Worm (Caenorhabditis elegans) whole organism, L2 larva: Measurements from ENCODE around the gene srh-85.

Source experiments
- F13H6.1 ChIP-seq: sonication (generic microtip); optimal IDR thresholded peaks from 2 replicates; lab custom pipeline; 2016; ENCODE audit warnings: missing genetic modification characterization, missing compliant biosample characterization
- ceh-82 ChIP-seq: fragments of 150-350 bp; optimal IDR thresholded peaks from 2 replicates; lab custom pipeline; 2014; ENCODE audit warnings: missing biosample characterization, missing genetic modification characterization
- elt-3 ChIP-seq: sonication (generic microtip); optimal IDR thresholded peaks from 2 replicates; lab custom pipeline; 2017; ENCODE audit warnings: missing biosample characterization, missing genetic modification characterization
- lin-13 ChIP-seq: fragments of 150-350 bp; optimal IDR thresholded peaks from 2 replicates; lab custom pipeline; 2014; ENCODE audit warnings: missing biosample characterization, missing genetic modification reagents, missing genetic modification characterization
- lsy-2 ChIP-seq, 2 experiments: fragments of 150-350 bp in 1 of 2; sonication (generic microtip) in 1 of 2; optimal IDR thresholded peaks; 2 replicates each; lab custom pipeline; 2014 to 2017; ENCODE audit warnings: missing biosample characterization in 2 of 2, missing genetic modification characterization in 2 of 2
- nhr-12 ChIP-seq: fragments of 150-350 bp; optimal IDR thresholded peaks from 2 replicates; lab custom pipeline; 2014; ENCODE audit warnings: missing biosample characterization, missing genetic modification characterization
- nhr-21 ChIP-seq: fragments of 150-350 bp; optimal IDR thresholded peaks from 2 replicates; lab custom pipeline; 2014; ENCODE audit warnings: missing biosample characterization, missing genetic modification characterization
- nhr-6 ChIP-seq: fragments of 150-350 bp; optimal IDR thresholded peaks from 2 replicates; lab custom pipeline; 2014; ENCODE audit warnings: missing biosample characterization, missing genetic modification characterization
- nhr-77 ChIP-seq: fragments of 150-350 bp; optimal IDR thresholded peaks from 2 replicates; lab custom pipeline; 2014; ENCODE audit warnings: missing biosample characterization, missing genetic modification characterization
- sem-4 ChIP-seq: fragments of 150-350 bp; optimal IDR thresholded peaks from 2 replicates; lab custom pipeline; 2014; ENCODE audit warnings: missing biosample characterization, missing genetic modification reagents, missing genetic modification characterization
- skn-1 ChIP-seq: sonication (generic microtip); optimal IDR thresholded peaks from 2 replicates; lab custom pipeline; 2017; ENCODE audit warnings: missing biosample characterization, missing genetic modification characterization
- zag-1 ChIP-seq: fragments of 150-350 bp; optimal IDR thresholded peaks from 2 replicates; lab custom pipeline; 2014; ENCODE audit warnings: missing biosample characterization, missing genetic modification characterization

ce11 chrV:3032343-3032742 is 45.0 kb upstream of the srh-85 start, which contains the start of gene irld-38:
- TF ChIP-seq lsy-2 (tag; optimal IDR thresholded peaks at IDR 0.05; lab: Kevin White, UChicago) (no peak), ceh-82 (no peak), sem-4 (no peak), nhr-77 (tag; lab: Kevin White, UChicago) (no peak), elt-3 (no peak), nhr-12 (no peak), F13H6.1 (tag; lab: Kevin White, UChicago) (no peak), nhr-21 (tag; lab: Kevin White, UChicago) (no peak), zag-1 (tag; lab: Kevin White, UChicago) (no peak), skn-1 (no peak), lin-13 (GFP tag; lab: Kevin White, UChicago) (no peak), nhr-6 (no peak)
